Fruit fly (Drosophila melanogaster): Measurements from ENCODE around the gene CG17834.

CG17834 gene

DNA sequence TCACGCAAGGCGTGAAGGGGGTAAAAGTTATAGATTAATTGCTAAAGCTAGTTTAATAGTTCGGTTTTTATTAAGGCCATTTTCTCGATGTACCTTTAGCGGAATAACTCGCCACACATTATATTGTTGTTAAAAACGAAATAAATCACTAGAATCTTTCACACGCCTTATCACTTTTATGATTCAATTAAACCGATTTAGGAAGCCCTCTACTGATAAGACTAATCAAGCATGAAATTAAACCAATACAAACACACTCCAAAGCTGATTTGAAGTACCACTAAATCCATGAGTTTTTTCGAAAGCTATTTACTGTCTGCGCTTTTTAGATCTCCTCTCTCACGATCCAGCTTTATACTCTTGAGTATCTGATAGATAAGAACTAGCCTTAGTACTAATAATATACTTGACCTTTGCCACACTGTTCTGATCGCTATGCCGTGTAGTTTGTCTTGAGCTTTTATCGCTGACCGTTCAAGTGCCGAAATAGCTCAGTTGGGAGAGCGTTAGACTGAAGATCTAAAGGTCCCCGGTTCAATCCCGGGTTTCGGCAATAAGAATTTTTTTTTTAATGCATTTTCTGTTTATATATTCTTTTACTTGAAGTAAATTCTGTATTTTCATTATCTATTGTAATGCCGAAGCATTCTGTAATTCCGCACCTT is 41.6 kb downstream of the CG17834 start (continued):
- TF ChIP-seq CG4617 (GFP tag; optimal IDR thresholded peaks at IDR 0.05; ENCODE audit: borderline replicate concordance): no peak
- TF ChIP-seq CG1647 (GFP tag; optimal IDR thresholded peaks at IDR 0.05): no peak
- TF ChIP-seq CG12219 (GFP tag; optimal IDR thresholded peaks at IDR 0.05): peak; percentile 2
- TF ChIP-seq exex (tag; optimal IDR thresholded peaks at IDR 0.05): peak; percentile 100
- TF ChIP-seq ab (GFP tag; optimal IDR thresholded peaks at IDR 0.05): no peak
- no peak for TF ChIP-seq CG4404 (GFP tag; IDR thresholded peaks at IDR 0.05)
- TF ChIP-seq Nf-YA (GFP tag; IDR thresholded peaks at IDR 0.05): no peak
- no peak for TF ChIP-seq nau (GFP tag; optimal IDR thresholded peaks at IDR 0.05)
- TF ChIP-seq eve (GFP tag; optimal IDR thresholded peaks at IDR 0.05): peak in 1 of 2 experiments; percentile 59
- no peak for TF ChIP-seq seq (GFP tag; IDR thresholded peaks at IDR 0.05)
- TF ChIP-seq CG2678 (tag; optimal IDR thresholded peaks at IDR 0.05): peak; percentile 45
- no peak for TF ChIP-seq Dek (tag; optimal IDR thresholded peaks at IDR 0.05)
- TF ChIP-seq tin (GFP tag; optimal IDR thresholded peaks at IDR 0.05): no peak
- TF ChIP-seq ttk (GFP tag; IDR thresholded peaks at IDR 0.05): no peak
- no peak for TF ChIP-seq dimm (GFP tag; IDR thresholded peaks at IDR 0.05)
- no peak for TF ChIP-seq CG17361 (GFP tag; IDR thresholded peaks at IDR 0.05)
- TF ChIP-seq Max (GFP tag; optimal IDR thresholded peaks at IDR 0.05): no peak
- peak; percentile 39; the same call in 1 of the 3 replicates for TF ChIP-seq Opbp (GFP tag; IDR thresholded peaks at IDR 0.05; ENCODE audit: partially characterized antibody)
- no peak for TF ChIP-seq CG1603 (tag; optimal IDR thresholded peaks at IDR 0.05)
- TF ChIP-seq CG8924 (tag; optimal IDR thresholded peaks at IDR 0.05): no peak
- TF ChIP-seq stc (GFP tag; IDR thresholded peaks at IDR 0.05): no peak
- TF ChIP-seq nom (GFP tag; optimal IDR thresholded peaks at IDR 0.05): no peak
- TF ChIP-seq Sry-δ (GFP tag; optimal IDR thresholded peaks at IDR 0.05): no peak
- peak; percentile 29 for TF ChIP-seq cg (GFP tag; optimal IDR thresholded peaks at IDR 0.05)
- peak; percentile 91 for TF ChIP-seq mirr (GFP tag; optimal IDR thresholded peaks at IDR 0.05)
- TF ChIP-seq Kr (GFP tag; optimal IDR thresholded peaks at IDR 0.05): no peak
- no peak for TF ChIP-seq CG14710 (tag; optimal IDR thresholded peaks at IDR 0.05)
- no peak for TF ChIP-seq crp (GFP tag; optimal IDR thresholded peaks at IDR 0.05)
- no peak for TF ChIP-seq CG17186 (GFP tag; optimal IDR thresholded peaks at IDR 0.05)
- no peak for TF ChIP-seq CG5180 (GFP tag; optimal IDR thresholded peaks at IDR 0.05)
- peak; percentile 85 for TF ChIP-seq grn (GFP tag; optimal IDR thresholded peaks at IDR 0.05)
- 0 out of 4 replicates have a peak, but pooled peaks have one; percentile 37 for TF ChIP-seq chinmo (GFP tag; IDR thresholded peaks at IDR 0.05; ENCODE audit: partially characterized antibody)
- no peak for TF ChIP-seq CG13894 (tag; optimal IDR thresholded peaks at IDR 0.05)
- TF ChIP-seq CG7928 (GFP tag; optimal IDR thresholded peaks at IDR 0.05): no peak
- TF ChIP-seq Gsc (GFP tag; IDR thresholded peaks at IDR 0.05): no peak
- peak; percentile 21 for TF ChIP-seq HmgZ (tag; optimal IDR thresholded peaks at IDR 0.05)
- TF ChIP-seq sr (GFP tag; IDR thresholded peaks at IDR 0.05): no peak
- no peak for TF ChIP-seq Hand (GFP tag; optimal IDR thresholded peaks at IDR 0.05)
- TF ChIP-seq onecut (GFP tag; IDR thresholded peaks at IDR 0.05): no peak
- no peak for TF ChIP-seq CG18262 (tag; optimal IDR thresholded peaks at IDR 0.05)
- TF ChIP-seq ems (GFP tag; optimal IDR thresholded peaks at IDR 0.05): no peak
- no peak for TF ChIP-seq CG5953 (GFP tag; IDR thresholded peaks at IDR 0.05)
- TF ChIP-seq CG15269 (tag; optimal IDR thresholded peaks at IDR 0.05): no peak
- TF ChIP-seq CG17912 (GFP tag; optimal IDR thresholded peaks at IDR 0.05): no peak
- no peak for TF ChIP-seq peb (GFP tag; IDR thresholded peaks at IDR 0.05)
- TF ChIP-seq dati (GFP tag; IDR thresholded peaks at IDR 0.05): no peak
- peak; percentile 56; the same call in 2 of the 3 replicates for TF ChIP-seq CG6791 (GFP tag; IDR thresholded peaks at IDR 0.05; ENCODE audit: partially characterized antibody)
- TF ChIP-seq Ets97D (GFP tag; optimal IDR thresholded peaks at IDR 0.05): no peak
- no peak for TF ChIP-seq CG9932 (GFP tag; IDR thresholded peaks at IDR 0.05)
- TF ChIP-seq tup (GFP tag; optimal IDR thresholded peaks at IDR 0.05): no peak
